Fruit fly (Drosophila melanogaster) whole organism, embryonic: ENCODE results near the gene Obp99b.

Source experiments
- Ada2b ChIP-seq: fragments of 200-800 bp; sonication (Bioruptor generic); IDR thresholded peaks from 2 replicates; pipeline ENCODE4 v1.3.6; 2022; ENCODE audit warnings: missing biosample characterization, missing genetic modification characterization
- Bteb2 ChIP-seq: fragments of 200-800 bp; sonication (Bioruptor generic); optimal IDR thresholded peaks from 2 replicates; lab custom pipeline; 2016; ENCODE audit warnings: missing biosample characterization, missing genetic modification characterization
- CG10366 ChIP-seq: fragments of 200-800 bp; sonication (Bioruptor generic); IDR thresholded peaks from 2 replicates; pipeline ENCODE4 v1.3.6; 2022; ENCODE audit warnings: missing biosample characterization, missing genetic modification characterization
- CG11398 ChIP-seq: fragments of 200-800 bp; sonication (Bioruptor generic); optimal IDR thresholded peaks from 2 replicates; lab custom pipeline; 2016; ENCODE audit warnings: missing biosample characterization, missing genetic modification characterization
- CG13123 ChIP-seq: fragments of 200-800 bp; sonication (Bioruptor generic); optimal IDR thresholded peaks from 2 replicates; lab custom pipeline; 2016; ENCODE audit warnings: missing biosample characterization, missing genetic modification characterization
- CG15601 ChIP-seq: fragments of 200-800 bp; sonication (Bioruptor generic); optimal IDR thresholded peaks from 3 replicates; lab custom pipeline; 2019; ENCODE audit warnings: missing biosample characterization, mild to moderate bottlenecking, missing genetic modification characterization, moderate library complexity
- CG17328 ChIP-seq: fragments of 200-800 bp; sonication (Bioruptor generic); IDR thresholded peaks from 2 replicates; pipeline ENCODE4 v1.3.6; 2022; ENCODE audit warnings: missing biosample characterization, missing genetic modification characterization
- CG17359 ChIP-seq: fragments of 200-800 bp; sonication (Bioruptor generic); optimal IDR thresholded peaks from 3 replicates; lab custom pipeline; 2018; ENCODE audit warnings: missing biosample characterization, mild to moderate bottlenecking, missing genetic modification characterization, moderate library complexity
- CG17385 ChIP-seq: fragments of 200-800 bp; sonication (Bioruptor generic); optimal IDR thresholded peaks from 3 replicates; lab custom pipeline; 2018; ENCODE audit warnings: missing biosample characterization, mild to moderate bottlenecking, missing genetic modification characterization
- CG18764 ChIP-seq: fragments of 200-800 bp; sonication (Bioruptor generic); optimal IDR thresholded peaks from 3 replicates; lab custom pipeline; 2016; ENCODE audit warnings: missing biosample characterization, missing genetic modification characterization
- CG2116 ChIP-seq: fragments of 200-800 bp; sonication (Bioruptor generic); optimal IDR thresholded peaks from 3 replicates; lab custom pipeline; 2018; ENCODE audit warnings: missing biosample characterization, mild to moderate bottlenecking, missing genetic modification characterization
- CG30403 ChIP-seq: fragments of 200-800 bp; sonication (Bioruptor generic); optimal IDR thresholded peaks from 3 replicates; lab custom pipeline; 2016; ENCODE audit warnings: missing biosample characterization, missing genetic modification characterization
- CG31388 ChIP-seq: fragments of 200-800 bp; sonication (Bioruptor generic); optimal IDR thresholded peaks from 2 replicates; lab custom pipeline; 2016; ENCODE audit warnings: missing biosample characterization, missing genetic modification characterization
- CG32772 ChIP-seq: fragments of 200-800 bp; sonication (Bioruptor generic); IDR thresholded peaks from 2 replicates; pipeline ENCODE4 v1.3.6; 2022; ENCODE audit warnings: missing biosample characterization, missing genetic modification characterization
- CG33557 ChIP-seq: fragments of 200-800 bp; sonication (Bioruptor generic); optimal IDR thresholded peaks from 2 replicates; lab custom pipeline; 2019; ENCODE audit warnings: missing biosample characterization, mild to moderate bottlenecking, missing genetic modification characterization, moderate library complexity
- CG4404 ChIP-seq: fragments of 200-800 bp; sonication (Bioruptor generic); IDR thresholded peaks from 2 replicates; pipeline ENCODE4 v1.3.6; 2022; ENCODE audit warnings: missing biosample characterization, missing genetic modification characterization
- CG4730 ChIP-seq: fragments of 200-800 bp; sonication (Bioruptor generic); IDR thresholded peaks from 2 replicates; pipeline ENCODE4 v1.3.6; 2022; ENCODE audit warnings: missing biosample characterization, missing genetic modification characterization
- CG5245 ChIP-seq: fragments of 200-800 bp; sonication (Bioruptor generic); optimal IDR thresholded peaks from 3 replicates; lab custom pipeline; 2016; ENCODE audit warnings: missing biosample characterization, missing genetic modification characterization
- CG6854 ChIP-seq: fragments of 200-800 bp; sonication (Bioruptor generic); optimal IDR thresholded peaks from 3 replicates; lab custom pipeline; 2017; ENCODE audit warnings: missing biosample characterization, mild to moderate bottlenecking, missing genetic modification characterization
- CG7556 ChIP-seq: fragments of 200-800 bp; sonication (Bioruptor generic); optimal IDR thresholded peaks from 2 replicates; lab custom pipeline; 2017; ENCODE audit warnings: missing biosample characterization, mild to moderate bottlenecking, missing genetic modification characterization
- Camta ChIP-seq: fragments of 200-800 bp; sonication (Bioruptor generic); optimal IDR thresholded peaks from 2 replicates; lab custom pipeline; 2016; ENCODE audit warnings: missing biosample characterization, missing genetic modification characterization
- CrebB ChIP-seq: fragments of 200-800 bp; sonication (Bioruptor generic); optimal IDR thresholded peaks from 3 replicates; lab custom pipeline; 2018; ENCODE audit warnings: missing biosample characterization, mild to moderate bottlenecking, missing genetic modification characterization
- Dek ChIP-seq: fragments of 200-800 bp; sonication (Bioruptor generic); optimal IDR thresholded peaks from 3 replicates; lab custom pipeline; 2019; ENCODE audit warnings: missing biosample characterization, mild to moderate bottlenecking, missing genetic modification characterization, moderate library complexity
- Drgx ChIP-seq: fragments of 200-800 bp; sonication (Bioruptor generic); IDR thresholded peaks from 2 replicates; pipeline ENCODE4 v1.3.6; 2022; ENCODE audit warnings: missing biosample characterization, missing genetic modification characterization
- E2f1 ChIP-seq: fragments of 200-800 bp; sonication (Bioruptor generic); IDR thresholded peaks from 2 replicates; pipeline ENCODE4 v1.3.6; 2022; ENCODE audit warnings: missing biosample characterization, missing genetic modification characterization
- Lpt ChIP-seq: fragments of >200 bp; optimal IDR thresholded peaks from 2 replicates; lab custom pipeline; 2018; ENCODE audit warnings: missing biosample characterization, missing genetic modification characterization
- Max ChIP-seq: fragments of 200-800 bp; sonication (Bioruptor generic); optimal IDR thresholded peaks from 2 replicates; lab custom pipeline; 2016; ENCODE audit warnings: missing biosample characterization, mild to moderate bottlenecking, missing genetic modification characterization
- Oaz ChIP-seq: fragments of 200-800 bp; sonication (Bioruptor generic); IDR thresholded peaks from 2 replicates; pipeline ENCODE4 v1.3.6; 2022; ENCODE audit warnings: missing biosample characterization, missing genetic modification characterization
- bowl ChIP-seq: fragments of 200-800 bp; sonication (Bioruptor generic); IDR thresholded peaks from 2 replicates; pipeline ENCODE4 v1.3.6; 2022; ENCODE audit warnings: missing biosample characterization, missing genetic modification characterization
- chif ChIP-seq, 2 experiments: fragments of 200-800 bp; sonication (Bioruptor generic); optimal IDR thresholded peaks; 3 replicates each; lab custom pipeline; 2016; ENCODE audit warnings: missing biosample characterization in 2 of 2, missing genetic modification characterization in 2 of 2
- chm ChIP-seq: fragments of 200-800 bp; sonication (Bioruptor generic); IDR thresholded peaks from 2 replicates; pipeline ENCODE4 v1.3.6; 2022; ENCODE audit warnings: missing biosample characterization, missing genetic modification characterization
- dati ChIP-seq: fragments of 200-800 bp; sonication (Bioruptor generic); IDR thresholded peaks from 2 replicates; pipeline ENCODE4 v1.3.6; 2022; ENCODE audit warnings: missing biosample characterization, missing genetic modification characterization
- gcm ChIP-seq: fragments of 200-800 bp; sonication (Bioruptor generic); optimal IDR thresholded peaks from 2 replicates; lab custom pipeline; 2019; ENCODE audit warnings: missing biosample characterization, mild to moderate bottlenecking, missing genetic modification characterization, moderate library complexity
- grau ChIP-seq: fragments of 200-800 bp; optimal IDR thresholded peaks from 3 replicates; lab custom pipeline; 2019; ENCODE audit warnings: missing biosample characterization, mild to moderate bottlenecking, missing genetic modification characterization, moderate library complexity
- grn ChIP-seq: fragments of 200-800 bp; sonication (Bioruptor generic); optimal IDR thresholded peaks from 3 replicates; lab custom pipeline; 2017; ENCODE audit warnings: missing biosample characterization, missing genetic modification characterization
- inv ChIP-seq: fragments of 200-800 bp; sonication (Bioruptor generic); IDR thresholded peaks from 2 replicates; pipeline ENCODE4 v1.3.6; 2022; ENCODE audit warnings: missing biosample characterization, missing genetic modification characterization; ENCODE audit not compliant: partially characterized antibody
- jigr1 ChIP-seq: fragments of 200-800 bp; sonication (Bioruptor generic); IDR thresholded peaks from 3 replicates; pipeline ENCODE4 v1.3.6; 2022; ENCODE audit warnings: missing biosample characterization, missing genetic modification characterization
- jing ChIP-seq: fragments of 200-800 bp; sonication (Bioruptor generic); optimal IDR thresholded peaks from 2 replicates; lab custom pipeline; 2018; ENCODE audit warnings: missing biosample characterization, mild to moderate bottlenecking, missing genetic modification characterization
- lola ChIP-seq, 3 experiments: fragments of >200 bp in 2 of 3; fragments of 200-800 bp in 1 of 3; sonication (Bioruptor generic) in 1 of 3; optimal IDR thresholded peaks; 2 replicates each; lab custom pipeline; 2017 to 2019; ENCODE audit warnings: missing biosample characterization in 3 of 3, missing genetic modification characterization in 3 of 3, mild to moderate bottlenecking in 1 of 3, moderate library complexity in 1 of 3
- lov ChIP-seq, 2 experiments: fragments of 200-800 bp in 1 of 2; fragments of >200 bp in 1 of 2; sonication (Bioruptor generic) in 1 of 2; IDR thresholded peaks in 1 of 2; optimal IDR thresholded peaks in 1 of 2; 2 replicates in 1 of 2; 3 replicates in 1 of 2; pipeline versions ENCODE4 v1.3.6 to Lab custom; 2017 to 2022; ENCODE audit warnings: missing biosample characterization in 1 of 2, missing genetic modification characterization in 1 of 2
- mld ChIP-seq: fragments of 200-800 bp; sonication (Bioruptor generic); IDR thresholded peaks from 3 replicates; pipeline ENCODE4 v1.3.6; 2022; ENCODE audit warnings: missing biosample characterization, missing genetic modification characterization; ENCODE audit not compliant: partially characterized antibody
- nerfin-2 ChIP-seq: fragments of 200-800 bp; sonication (Bioruptor generic); IDR thresholded peaks from 2 replicates; pipeline ENCODE4 v1.3.6; 2022; ENCODE audit warnings: missing biosample characterization, missing genetic modification characterization; ENCODE audit not compliant: partially characterized antibody
- pb ChIP-seq: fragments of 200-800 bp; sonication (Bioruptor generic); optimal IDR thresholded peaks from 3 replicates; lab custom pipeline; 2016; ENCODE audit warnings: missing biosample characterization, missing genetic modification characterization
- rib ChIP-seq: fragments of 200-800 bp; sonication (Bioruptor generic); IDR thresholded peaks from 2 replicates; pipeline ENCODE4 v1.3.6; 2022; ENCODE audit warnings: missing biosample characterization, missing genetic modification characterization
- sens ChIP-seq: fragments of 200-800 bp; sonication (Bioruptor generic); peaks from one replicate; lab custom pipeline; 2016; ENCODE audit warnings: missing biosample characterization, missing genetic modification characterization
- sna ChIP-seq: fragments of 200-800 bp; sonication (Bioruptor generic); IDR thresholded peaks from 2 replicates; pipeline ENCODE4 v1.3.6; 2022; ENCODE audit warnings: missing biosample characterization, missing genetic modification characterization; ENCODE audit not compliant: partially characterized antibody
- sob ChIP-seq: fragments of 200-800 bp; sonication (Bioruptor generic); IDR thresholded peaks from 2 replicates; pipeline ENCODE4 v1.3.6; 2022; ENCODE audit warnings: missing biosample characterization, missing genetic modification characterization
- tgo ChIP-seq: fragments of 200-800 bp; sonication (Bioruptor generic); IDR thresholded peaks from 3 replicates; pipeline ENCODE4 v1.3.6; 2022; ENCODE audit warnings: missing biosample characterization, missing genetic modification characterization
- trem ChIP-seq: fragments of 200-800 bp; optimal IDR thresholded peaks from 3 replicates; lab custom pipeline; 2019; ENCODE audit warnings: missing biosample characterization, mild to moderate bottlenecking, missing genetic modification characterization, moderate library complexity
- vnd ChIP-seq: fragments of 200-800 bp; sonication (Bioruptor generic); IDR thresholded peaks from 3 replicates; pipeline ENCODE4 v1.3.6; 2022; ENCODE audit warnings: missing biosample characterization, missing genetic modification characterization; ENCODE audit not compliant: partially characterized antibody

Gene Obp99b

dm6 chr3R:29675333-29675732 lies 41.4 kb downstream of the Obp99b start, which contains the start of the genes Bub3 and Cap-D2 (continued):
- TF ChIP-seq CrebB (tag; lab: Kevin White, UChicago), result peak; percentile 48
- peak; percentile 40; the same call in 1 of the 2 replicates for TF ChIP-seq bowl (GFP tag; lab: Robert Waterston, UW)
- peak; percentile 82 for TF ChIP-seq vnd (GFP tag; lab: Robert Waterston, UW)
- peak; percentile 85 for TF ChIP-seq sob
- peak; percentile 44 for TF ChIP-seq E2f1 (GFP tag; lab: Robert Waterston, UW)
- peak; percentile 51 for TF ChIP-seq CG17385
- TF ChIP-seq lov (optimal IDR thresholded peaks at IDR 0.05; lab: Kevin White, UChicago), result no peak
- 0 out of 3 replicates have a peak, but pooled peaks have one; percentile 43 for TF ChIP-seq lov (GFP tag; IDR thresholded peaks at IDR 0.05; lab: Robert Waterston, UW)
- peak; percentile 57; the same call in 1 of the 2 replicates for TF ChIP-seq CG32772 (GFP tag; lab: Robert Waterston, UW)
- TF ChIP-seq CG15601, result peak; percentile 50
- peak; percentile 76 for TF ChIP-seq CG2116 (GFP tag; lab: Kevin White, UChicago)
- TF ChIP-seq Ada2b (GFP tag; lab: Robert Waterston, UW), result peak; percentile 72
- peak; percentile 33 for TF ChIP-seq gcm (GFP tag; lab: Kevin White, UChicago)
- peak; percentile 64 for TF ChIP-seq CG31388 (GFP tag; lab: Kevin White, UChicago)
- TF ChIP-seq CG6854, result no peak
- TF ChIP-seq Bteb2, result peak; percentile 62
- peak; percentile 68; the same call in 1 of the 2 replicates for TF ChIP-seq chm (GFP tag; lab: Robert Waterston, UW)
- TF ChIP-seq dati (GFP tag; lab: Robert Waterston, UW), result 0 out of 2 replicates have a peak, but pooled peaks have one; percentile 20
- peak; percentile 69 for TF ChIP-seq grau (tag; lab: Kevin White, UChicago)
- peak; percentile 92 for TF ChIP-seq sna (GFP tag; lab: Robert Waterston, UW)
- peak; percentile 47 for TF ChIP-seq CG13123
- no peak for TF ChIP-seq CG17359 (tag; lab: Kevin White, UChicago)
- TF ChIP-seq trem (tag; lab: Kevin White, UChicago), result peak; percentile 87
- TF ChIP-seq sens (GFP tag; lab: Kevin White, UChicago), result peak; percentile 98
- TF ChIP-seq CG30403, result peak; percentile 77
- TF ChIP-seq pb (GFP tag; lab: Kevin White, UChicago), result peak; percentile 28
- TF ChIP-seq CG5245 (GFP tag; lab: Kevin White, UChicago), result peak; percentile 46
- TF ChIP-seq jigr1, result no peak
- peak; percentile 8; the same call in 1 of the 2 replicates for TF ChIP-seq CG4730 (GFP tag; lab: Robert Waterston, UW)
- TF ChIP-seq CG4404, result peak; percentile 45
- no peak for TF ChIP-seq mld
- TF ChIP-seq Camta (GFP tag; lab: Kevin White, UChicago), result peak; percentile 56
- no peak; the same call in 1 of the 2 replicates for TF ChIP-seq Drgx
- no peak for TF ChIP-seq grn (GFP tag; lab: Kevin White, UChicago)
- TF ChIP-seq tgo (GFP tag; lab: Robert Waterston, UW), result peak; percentile 57; the same call in 2 of the 3 replicates
- TF ChIP-seq CG33557 (GFP tag; lab: Kevin White, UChicago), result peak; percentile 46
- TF ChIP-seq chif (GFP tag; optimal IDR thresholded peaks at IDR 0.05; lab: Kevin White, UChicago), result peak; percentile 71 to 79
- TF ChIP-seq CG11398 (GFP tag; lab: Kevin White, UChicago), result peak; percentile 61
- no peak for TF ChIP-seq Lpt
- peak in 1 of 3 experiments; percentile 68 for TF ChIP-seq lola (GFP tag; optimal IDR thresholded peaks at IDR 0.05; lab: Kevin White, UChicago)
- peak; percentile 70 for TF ChIP-seq inv (GFP tag; lab: Robert Waterston, UW)
- TF ChIP-seq CG18764 (GFP tag; lab: Kevin White, UChicago), result no peak
- peak; percentile 70 for TF ChIP-seq nerfin-2 (GFP tag; lab: Robert Waterston, UW)
- peak; percentile 70 for TF ChIP-seq CG17328 (GFP tag; lab: Robert Waterston, UW)
- TF ChIP-seq CG7556, result peak; percentile 40
- peak; percentile 56; the same call in 1 of the 2 replicates for TF ChIP-seq rib (GFP tag; lab: Robert Waterston, UW)
- peak; percentile 15 for TF ChIP-seq Dek
- TF ChIP-seq CG10366, result peak; percentile 66
- TF ChIP-seq jing (GFP tag; lab: Kevin White, UChicago), result no peak
- TF ChIP-seq Oaz (GFP tag; lab: Robert Waterston, UW), result peak; percentile 35; the same call in 1 of the 2 replicates
- peak; percentile 78 for TF ChIP-seq Max (GFP tag; lab: Kevin White, UChicago)
